Fruit fly (Drosophila melanogaster): ENCODE measurements around the gene CG5199.

Gene CG5199

DNA sequence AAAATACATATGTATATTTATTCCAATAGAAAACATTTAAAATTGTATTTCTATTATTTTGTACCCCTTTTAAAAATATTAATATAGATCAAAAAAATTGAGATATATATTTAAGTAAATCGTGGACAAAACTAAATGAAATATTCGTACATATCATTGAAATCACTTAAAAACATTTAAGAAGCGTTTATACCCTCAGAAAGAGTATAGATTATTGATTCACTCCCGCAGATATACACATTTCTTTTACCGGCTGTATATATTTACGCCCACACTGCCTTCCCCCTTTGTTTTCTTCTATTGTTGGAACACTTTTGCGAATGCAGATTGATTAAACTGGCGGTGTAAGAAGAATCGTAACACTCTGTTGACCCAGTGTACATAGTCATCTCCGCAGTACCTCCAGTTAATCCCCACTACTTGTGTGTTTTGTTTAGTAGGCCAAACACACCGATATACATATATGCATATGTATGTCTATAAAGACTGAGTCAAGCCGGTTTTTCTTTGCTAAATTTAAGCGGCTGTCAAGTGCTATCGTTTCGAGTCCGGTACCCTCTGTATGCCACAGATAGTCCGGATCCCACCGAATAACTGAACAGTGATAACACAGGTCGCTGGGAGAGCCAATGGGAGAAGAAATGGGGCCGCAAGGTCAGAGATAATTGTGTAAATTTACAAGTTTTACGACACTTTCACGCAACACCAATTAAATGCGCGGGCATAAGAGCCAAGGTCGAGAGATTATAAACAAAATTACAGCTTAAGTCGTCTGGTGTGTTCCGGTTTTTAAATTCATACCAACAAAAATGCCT lies 19.0 kb upstream of the CG5199 start (continued):
- TF ChIP-seq CG6791 (GFP tag; IDR thresholded peaks at IDR 0.05; ENCODE audit: partially characterized antibody) (no peak), unc-4 (GFP tag; IDR thresholded peaks at IDR 0.05; ENCODE audit: partially characterized antibody) (no peak), CG6254 (GFP tag; optimal IDR thresholded peaks at IDR 0.05) (no peak), her (GFP tag; optimal IDR thresholded peaks at IDR 0.05) (peak; percentile 72), Atf3 (GFP tag; optimal IDR thresholded peaks at IDR 0.05) (no peak), cato (GFP tag; optimal IDR thresholded peaks at IDR 0.05; ENCODE audit: borderline replicate concordance) (peak; percentile 32), p53 (GFP tag; optimal IDR thresholded peaks at IDR 0.05) (peak; percentile 50), HLH4C (GFP tag; IDR thresholded peaks at IDR 0.05; ENCODE audit: partially characterized antibody) (no peak), chif (GFP tag; optimal IDR thresholded peaks at IDR 0.05) (peak; percentile 45 to 70), CG1233 (GFP tag; optimal IDR thresholded peaks at IDR 0.05) (peak; percentile 69), sna (GFP tag; IDR thresholded peaks at IDR 0.05; ENCODE audit: partially characterized antibody) (no peak), CG11695 (GFP tag; IDR thresholded peaks at IDR 0.05) (peak; percentile 49; the same call in 2 of the 3 replicates), C15 (GFP tag; IDR thresholded peaks at IDR 0.05) (no peak), hth (optimal IDR thresholded peaks at IDR 0.05) (no peak), ab (GFP tag; optimal IDR thresholded peaks at IDR 0.05) (no peak), Med (GFP tag) (peak; percentile 96), Rfx (GFP tag; IDR thresholded peaks at IDR 0.05) (no peak; the same call in 1 of the 2 replicates), H2.0 (GFP tag; IDR thresholded peaks at IDR 0.05) (no peak), ems (GFP tag; optimal IDR thresholded peaks at IDR 0.05) (peak; percentile 60), esg (GFP tag; conservative IDR thresholded peaks at IDR 0.05) (no peak), Tbp (GFP tag; optimal IDR thresholded peaks at IDR 0.05) (no peak), Myb (GFP tag; optimal IDR thresholded peaks at IDR 0.05) (peak; percentile 35), fd102C (GFP tag; optimal IDR thresholded peaks at IDR 0.05) (peak; percentile 79), Nf-YB (GFP tag; optimal IDR thresholded peaks at IDR 0.05) (peak; percentile 33), CG14014 (GFP tag; IDR thresholded peaks at IDR 0.05) (peak; percentile 20; the same call in 1 of the 2 replicates), CG9215 (GFP tag; IDR thresholded peaks at IDR 0.05) (no peak), CG17359 (tag; optimal IDR thresholded peaks at IDR 0.05) (peak; percentile 59), Lpt (GFP tag; optimal IDR thresholded peaks at IDR 0.05) (no peak), unpg (GFP tag; optimal IDR thresholded peaks at IDR 0.05) (peak; percentile 17), Bteb2 (GFP tag; optimal IDR thresholded peaks at IDR 0.05) (peak; percentile 13), sug (tag; optimal IDR thresholded peaks at IDR 0.05) (no peak), gfzf (GFP tag; optimal IDR thresholded peaks at IDR 0.05) (no peak), Dp (GFP tag; optimal IDR thresholded peaks at IDR 0.05) (no peak), dati (GFP tag; IDR thresholded peaks at IDR 0.05) (no peak), CG12391 (tag; optimal IDR thresholded peaks at IDR 0.05) (peak; percentile 25), trh (GFP tag; optimal IDR thresholded peaks at IDR 0.05) (peak; percentile 12), Aef1 (GFP tag; IDR thresholded peaks at IDR 0.05) (no peak), caup (GFP tag; optimal IDR thresholded peaks at IDR 0.05; ENCODE audit: severe bottlenecking) (peak; percentile 28), CG10979 (tag; optimal IDR thresholded peaks at IDR 0.05) (peak; percentile 12), toy (GFP tag; IDR thresholded peaks at IDR 0.05) (no peak), PHDP (tag; optimal IDR thresholded peaks at IDR 0.05) (peak; percentile 42), gcm (GFP tag; optimal IDR thresholded peaks at IDR 0.05) (no peak), CG11560 (tag; IDR thresholded peaks at IDR 0.05) (no peak), Antp (GFP tag; optimal IDR thresholded peaks at IDR 0.05) (peak; percentile 50), Dek (tag; optimal IDR thresholded peaks at IDR 0.05) (no peak), Hmx (GFP tag; optimal IDR thresholded peaks at IDR 0.05) (no peak), Camta (GFP tag; optimal IDR thresholded peaks at IDR 0.05) (peak; percentile 51), CG10366 (GFP tag; IDR thresholded peaks at IDR 0.05) (no peak), CG4820 (GFP tag; optimal IDR thresholded peaks at IDR 0.05) (peak; percentile 26), lilli (GFP tag; optimal IDR thresholded peaks at IDR 0.05) (peak; percentile 22)
